Fruit fly (Drosophila melanogaster) whole organism, adult: ENCODE data around the gene Sf3b3.
A peak's percentile ranks its signal among the peaks of the same experiment; 100 is the strongest.

Experiments used
- CG11617 ChIP-seq: fragments of 200-800 bp; sonication (Bioruptor generic); optimal IDR thresholded peaks from 2 replicates; lab custom pipeline; 2017; ENCODE audit warnings: mild to moderate bottlenecking, missing biosample characterization, missing genetic modification reagents, missing genetic modification characterization
- CG12768 ChIP-seq: fragments of 200-800 bp; sonication (Bioruptor generic); optimal IDR thresholded peaks from 2 replicates; lab custom pipeline; 2017; ENCODE audit warnings: missing biosample characterization, missing genetic modification characterization, mild to moderate bottlenecking, moderate library complexity, missing genetic modification reagents
- CG14711 ChIP-seq: fragments of 200-800 bp; sonication (Bioruptor generic); optimal IDR thresholded peaks from 2 replicates; lab custom pipeline; 2018; ENCODE audit warnings: missing biosample characterization, mild to moderate bottlenecking, missing genetic modification characterization, moderate library complexity
- CG1620 ChIP-seq: fragments of 200-800 bp; sonication (Bioruptor generic); optimal IDR thresholded peaks from 2 replicates; lab custom pipeline; 2016; ENCODE audit warnings: missing biosample characterization, missing genetic modification characterization
- CG33017 ChIP-seq: fragments of 200-800 bp; sonication (Bioruptor generic); optimal IDR thresholded peaks from 2 replicates; lab custom pipeline; 2018; ENCODE audit warnings: missing biosample characterization, mild to moderate bottlenecking, missing genetic modification characterization, moderate library complexity
- CG5204 ChIP-seq: fragments of 200-800 bp; sonication (Bioruptor generic); optimal IDR thresholded peaks from 2 replicates; lab custom pipeline; 2016; ENCODE audit warnings: missing biosample characterization, missing genetic modification characterization
- CG7045 ChIP-seq: fragments of 200-800 bp; sonication (Bioruptor generic); optimal IDR thresholded peaks from 2 replicates; lab custom pipeline; 2017; ENCODE audit warnings: missing biosample characterization, mild to moderate bottlenecking, missing genetic modification characterization
- CG7101 ChIP-seq: fragments of 200-800 bp; sonication (Bioruptor generic); optimal IDR thresholded peaks from 2 replicates; lab custom pipeline; 2018; ENCODE audit warnings: missing biosample characterization, mild to moderate bottlenecking, missing genetic modification characterization, moderate library complexity
- Clk ChIP-seq: fragments of 200-800 bp; sonication (Bioruptor generic); optimal IDR thresholded peaks from 2 replicates; lab custom pipeline; 2017; ENCODE audit warnings: missing biosample characterization, missing genetic modification characterization
- Crg-1 ChIP-seq: fragments of 200-800 bp; sonication (Bioruptor generic); optimal IDR thresholded peaks from 2 replicates; lab custom pipeline; 2016; ENCODE audit warnings: missing biosample characterization, missing genetic modification characterization
- Hr96 ChIP-seq: fragments of 200-800 bp; sonication (Bioruptor generic); optimal IDR thresholded peaks from 2 replicates; lab custom pipeline; 2016; ENCODE audit warnings: missing biosample characterization, missing genetic modification characterization
- Mnt ChIP-seq: fragments of 200-800 bp; sonication (Bioruptor generic); optimal IDR thresholded peaks from 2 replicates; lab custom pipeline; 2016; ENCODE audit warnings: missing biosample characterization, mild to moderate bottlenecking, missing genetic modification characterization
- bab1 ChIP-seq: fragments of 200-800 bp; sonication (Bioruptor generic); optimal IDR thresholded peaks from 3 replicates; lab custom pipeline; 2019; ENCODE audit warnings: missing biosample characterization, mild to moderate bottlenecking, missing genetic modification characterization, moderate library complexity
- cic ChIP-seq: fragments of 200-800 bp; sonication (Bioruptor generic); optimal IDR thresholded peaks from 2 replicates; lab custom pipeline; 2017; ENCODE audit warnings: missing biosample characterization, mild to moderate bottlenecking, missing genetic modification characterization, moderate library complexity
- cnc ChIP-seq, 2 experiments: fragments of >200 bp; optimal IDR thresholded peaks; 2 replicates each; lab custom pipeline; 2017
- kay ChIP-seq: fragments of 200-800 bp; sonication (Bioruptor generic); peaks from one replicate; lab custom pipeline; 2016; ENCODE audit warnings: missing biosample characterization, missing genetic modification characterization, borderline replicate concordance
- ovo ChIP-seq: fragments of 200-800 bp; sonication (Bioruptor generic); optimal IDR thresholded peaks from 2 replicates; lab custom pipeline; 2016; ENCODE audit warnings: missing biosample characterization, missing genetic modification characterization
- pad ChIP-seq: fragments of 200-800 bp; sonication (Bioruptor generic); optimal IDR thresholded peaks from 3 replicates; lab custom pipeline; 2017; ENCODE audit warnings: missing biosample characterization, missing genetic modification characterization, mild to moderate bottlenecking, moderate library complexity, missing genetic modification reagents
- tj ChIP-seq: fragments of 200-800 bp; sonication (Bioruptor generic); optimal IDR thresholded peaks from 3 replicates; lab custom pipeline; 2017; ENCODE audit warnings: missing biosample characterization, mild to moderate bottlenecking, missing genetic modification characterization, moderate library complexity
- toe ChIP-seq: fragments of 200-800 bp; sonication (Bioruptor generic); optimal IDR thresholded peaks from 2 replicates; lab custom pipeline; 2016; ENCODE audit warnings: missing biosample characterization, missing genetic modification characterization

Sf3b3 gene

dm6 chr3L:832897-833857 lies at the start of gene Sf3b3:
TSS of gene Sf3b3 (minus strand) at chr3L:833385.
- TF ChIP-seq bab1 (GFP tag; lab: Kevin White, UChicago), result peak; percentile 61
- no peak for TF ChIP-seq ovo
- TF ChIP-seq CG12768 (GFP tag; lab: Kevin White, UChicago), result peak; percentile 12
- TF ChIP-seq Mnt (GFP tag; lab: Kevin White, UChicago), result peak; percentile 81
- peak; percentile 50 for TF ChIP-seq CG7101 (tag; lab: Kevin White, UChicago)
- no peak for TF ChIP-seq CG14711
- no peak for TF ChIP-seq Hr96 (GFP tag; lab: Kevin White, UChicago)
- peak; percentile 55 for TF ChIP-seq toe (GFP tag; lab: Kevin White, UChicago)
- peak; percentile 4 for TF ChIP-seq CG7045 (GFP tag; lab: Kevin White, UChicago)
- peak; percentile 52 for TF ChIP-seq tj (GFP tag; lab: Kevin White, UChicago)
- no peak for TF ChIP-seq cnc (optimal IDR thresholded peaks at IDR 0.05; lab: Kevin White, UChicago)
- TF ChIP-seq CG5204 (GFP tag; lab: Kevin White, UChicago), result no peak

dm6 chr3L:882892-883255 lies 49.7 kb upstream of the Sf3b3 start:
- TF ChIP-seq CG11617 (no peak), tj (GFP tag; lab: Kevin White, UChicago) (peak; percentile 11)

- TF ChIP-seq ovo, result no peak
- TF ChIP-seq cnc (optimal IDR thresholded peaks at IDR 0.05; lab: Kevin White, UChicago), result no peak
- TF ChIP-seq CG33017, result no peak
- no peak for TF ChIP-seq CG12768 (GFP tag; lab: Kevin White, UChicago)
- peak; percentile 22 for TF ChIP-seq CG7045 (GFP tag; lab: Kevin White, UChicago)
- no peak for TF ChIP-seq cic (GFP tag; lab: Kevin White, UChicago)
- no peak for TF ChIP-seq CG5204 (GFP tag; lab: Kevin White, UChicago)
- TF ChIP-seq kay, result peak; percentile 76
Observed at dm6 chr3L:882236-882891, 49.2 kb upstream of the Sf3b3 start.

dm6 chr3L:881496-882235 lies 48.5 kb upstream of the Sf3b3 start, which contains the start of gene CG13907:
TSS of gene CG13907 (minus strand) at chr3L:882013.
- TF ChIP-seq CG7101 (tag; lab: Kevin White, UChicago) (peak; percentile 35), CG14711 (no peak), CG33017 (peak; percentile 40), CG11617 (peak; percentile 13), CG1620 (GFP tag; lab: Kevin White, UChicago) (peak; percentile 32), cic (GFP tag; lab: Kevin White, UChicago) (peak; percentile 46), CG12768 (GFP tag; lab: Kevin White, UChicago) (peak; percentile 59), toe (GFP tag; lab: Kevin White, UChicago) (peak; percentile 17), CG5204 (GFP tag; lab: Kevin White, UChicago) (no peak), CG7045 (GFP tag; lab: Kevin White, UChicago) (peak; percentile 28), Clk (GFP tag; lab: Kevin White, UChicago) (peak; percentile 56), ovo (peak; percentile 36), Crg-1 (GFP tag; lab: Kevin White, UChicago) (peak; percentile 16), Mnt (GFP tag; lab: Kevin White, UChicago) (peak; percentile 57), cnc (optimal IDR thresholded peaks at IDR 0.05; lab: Kevin White, UChicago) (no peak), bab1 (GFP tag; lab: Kevin White, UChicago) (peak; percentile 35), tj (GFP tag; lab: Kevin White, UChicago) (peak; percentile 92), pad (GFP tag; lab: Kevin White, UChicago) (peak; percentile 10), kay (no peak), Hr96 (GFP tag; lab: Kevin White, UChicago) (no peak)

- TF ChIP-seq CG1620 (GFP tag; lab: Kevin White, UChicago) (peak; percentile 16), Mnt (GFP tag; lab: Kevin White, UChicago) (peak; percentile 21), bab1 (GFP tag; lab: Kevin White, UChicago) (peak; percentile 44), toe (GFP tag; lab: Kevin White, UChicago) (no peak), Hr96 (GFP tag; lab: Kevin White, UChicago) (peak; percentile 10)
Observed at dm6 chr3L:880851-881250, 47.7 kb upstream of the Sf3b3 start.

dm6 chr3L:876656-877055 lies 43.5 kb upstream of the Sf3b3 start:
- TF ChIP-seq CG7045 (GFP tag; lab: Kevin White, UChicago), result no peak
- TF ChIP-seq cic (GFP tag; lab: Kevin White, UChicago), result peak; percentile 87
- TF ChIP-seq CG12768 (GFP tag; lab: Kevin White, UChicago), result peak; percentile 48
- peak; percentile 27 for TF ChIP-seq kay
